Fruit fly (Drosophila melanogaster): Measurements from ENCODE around the gene CG15888.

Gene CG15888

DNA sequence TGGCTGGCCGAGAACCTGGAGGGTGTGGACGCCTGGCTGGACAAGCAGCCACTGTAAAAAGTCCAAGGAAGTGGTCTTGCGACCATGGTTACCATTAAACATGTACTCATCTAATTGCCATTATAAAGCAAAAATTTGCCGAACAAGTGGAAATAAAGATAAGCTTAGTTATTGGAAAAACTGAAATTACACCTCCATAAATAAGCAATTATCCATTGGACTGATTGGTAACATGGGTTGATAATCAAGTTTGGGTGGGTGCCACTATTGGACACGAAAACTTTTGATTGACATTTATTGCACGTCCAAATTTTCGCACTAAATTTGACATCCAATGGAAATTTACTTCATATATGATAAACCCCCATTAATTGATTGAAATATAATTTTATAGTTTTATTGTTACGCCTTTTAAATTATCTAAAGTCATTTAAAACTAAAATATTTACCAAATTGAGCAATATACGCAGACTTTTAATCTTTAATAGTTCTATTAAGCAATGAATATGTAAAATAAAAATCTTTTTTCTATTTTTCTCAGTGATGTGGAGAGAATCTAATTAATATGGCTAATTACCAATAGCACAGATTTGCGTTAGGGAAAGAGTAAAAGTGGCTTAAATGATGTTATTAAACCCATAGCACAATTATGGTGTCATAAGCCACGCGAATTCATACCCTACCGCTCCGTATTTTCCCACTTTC is 11.9 kb upstream of the CG15888 start, which contains the start of gene CG8774:
Gene CG8774 (plus strand): TSS at position 655 of the 705 bp plus-strand sequence.
- TF ChIP-seq Sin3A (optimal IDR thresholded peaks at IDR 0.05): no peak
- no peak for TF ChIP-seq ttk (optimal IDR thresholded peaks at IDR 0.05)
- TF ChIP-seq h (optimal IDR thresholded peaks at IDR 0.05): no peak
- no peak for TF ChIP-seq Myc (optimal IDR thresholded peaks at IDR 0.05)
- no peak for TF ChIP-seq insv (optimal IDR thresholded peaks at IDR 0.05)
- TF ChIP-seq psq (optimal IDR thresholded peaks at IDR 0.05): no peak

DNA sequence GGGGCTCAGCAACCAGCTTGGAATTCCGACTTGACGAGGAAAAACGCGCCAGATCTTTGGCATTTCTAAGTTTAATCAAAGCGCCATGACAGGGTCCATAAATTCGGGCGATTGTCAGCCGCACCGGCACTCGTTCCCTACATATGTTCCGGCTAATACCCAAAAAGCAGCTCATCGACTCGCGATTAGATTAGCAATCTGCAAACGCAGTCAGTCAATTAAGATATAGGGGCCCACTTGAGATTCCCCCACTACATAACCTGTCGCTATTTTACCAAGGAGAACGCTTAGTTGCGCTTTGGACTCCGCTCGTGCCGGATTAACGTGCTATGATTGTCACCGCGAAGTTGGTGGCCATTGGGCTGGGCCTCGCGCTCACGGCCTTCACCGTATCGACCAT is 8.1 kb upstream of the CG15888 start, which contains the start of gene CG8773:
Gene CG8773 (plus strand): TSS at position 288 of the 400 bp plus-strand sequence.
- TF ChIP-seq psq (optimal IDR thresholded peaks at IDR 0.05): no peak
- no peak for TF ChIP-seq Sin3A (optimal IDR thresholded peaks at IDR 0.05)
- TF ChIP-seq h (optimal IDR thresholded peaks at IDR 0.05): no peak
- TF ChIP-seq ttk (optimal IDR thresholded peaks at IDR 0.05): no peak
- no peak for TF ChIP-seq Myc (optimal IDR thresholded peaks at IDR 0.05)
- TF ChIP-seq insv (optimal IDR thresholded peaks at IDR 0.05): no peak

DNA sequence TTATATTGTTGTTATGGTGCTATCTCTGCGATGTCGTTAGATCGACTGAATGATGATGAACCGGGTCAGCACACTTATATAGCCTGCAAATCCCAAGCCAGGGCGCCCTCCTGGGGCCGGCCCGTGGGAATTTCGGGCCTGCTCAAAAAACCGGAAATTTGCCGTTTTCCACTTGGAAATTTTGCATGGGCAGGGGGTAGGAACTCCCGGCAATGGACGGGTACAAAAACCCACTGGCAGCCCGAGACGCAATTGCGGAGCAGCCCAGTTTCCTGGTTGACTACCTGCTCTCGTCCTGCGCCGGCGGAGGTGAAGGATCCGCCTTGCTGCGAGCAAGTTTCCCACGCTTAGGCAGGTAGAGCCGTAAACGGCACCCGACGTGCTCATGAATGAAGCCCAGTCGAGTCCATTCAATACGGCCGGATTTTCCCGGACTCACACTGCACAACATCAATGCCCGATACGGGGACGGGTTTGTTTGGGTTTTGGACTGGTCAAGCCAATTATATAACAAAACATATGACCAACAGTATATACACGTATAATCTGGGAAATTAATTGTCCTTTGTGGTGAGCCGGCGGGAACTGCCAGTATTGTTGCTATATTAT is 6.9 kb upstream of the CG15888 start, which contains the start of gene wntD:
Gene wntD (minus strand): TSS at position 51 of the 609 bp plus-strand sequence.
- TF ChIP-seq ttk (optimal IDR thresholded peaks at IDR 0.05) (no peak), Myc (optimal IDR thresholded peaks at IDR 0.05) (no peak), h (optimal IDR thresholded peaks at IDR 0.05) (no peak), psq (optimal IDR thresholded peaks at IDR 0.05) (no peak)

DNA sequence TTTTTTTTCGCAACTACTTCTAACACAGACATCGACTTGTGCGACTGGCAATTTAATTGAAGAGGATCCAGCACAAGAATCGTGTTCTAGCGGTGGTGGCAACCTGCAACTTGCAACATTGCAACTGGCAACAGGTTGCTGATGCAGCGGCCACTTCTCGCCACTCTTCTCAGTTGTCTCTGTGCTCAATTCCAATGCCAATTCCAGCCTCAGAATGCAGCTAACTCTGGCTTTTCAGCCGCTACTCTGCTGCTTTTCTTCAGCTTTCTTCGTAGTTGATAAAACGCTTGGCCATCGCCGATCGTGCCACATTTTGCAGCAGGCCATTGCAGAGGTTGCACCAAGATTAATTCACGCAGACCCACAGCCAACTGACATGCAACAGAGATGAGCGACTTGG is 4.0 kb upstream of the CG15888 start, which contains the start of gene Osi22:
Gene Osi22 (plus strand): TSS at position 301 of the 400 bp plus-strand sequence.
- no peak for TF ChIP-seq Sin3A (optimal IDR thresholded peaks at IDR 0.05)
- TF ChIP-seq Myc (optimal IDR thresholded peaks at IDR 0.05): no peak
- TF ChIP-seq h (optimal IDR thresholded peaks at IDR 0.05): no peak
- TF ChIP-seq ttk (optimal IDR thresholded peaks at IDR 0.05): no peak
- no peak for TF ChIP-seq psq (optimal IDR thresholded peaks at IDR 0.05)
- TF ChIP-seq insv (optimal IDR thresholded peaks at IDR 0.05): no peak

DNA sequence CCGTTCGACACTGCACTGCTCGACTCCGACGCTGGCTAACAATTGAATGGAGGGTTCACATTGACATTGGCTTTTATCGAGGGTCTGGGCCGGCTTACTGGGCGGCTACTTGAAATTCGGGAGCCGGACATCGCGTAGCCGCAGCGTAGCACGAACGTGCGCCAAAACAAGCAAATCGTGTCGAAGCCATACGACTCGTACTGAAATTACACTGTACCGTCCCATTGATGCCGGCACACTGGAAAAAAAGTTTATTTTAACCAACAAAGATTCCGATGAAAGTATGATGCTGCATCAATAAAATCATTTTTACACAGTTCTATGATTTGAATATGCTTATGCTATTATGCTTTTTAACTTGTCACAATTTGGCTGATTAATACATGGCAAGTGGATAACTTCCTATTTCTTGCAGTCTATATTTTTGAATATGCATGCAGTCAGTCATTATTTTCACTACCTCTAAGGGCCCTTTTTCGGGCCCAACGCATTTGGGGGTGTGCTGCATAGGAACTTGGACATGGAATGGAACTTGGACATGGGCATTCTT is 2.5 kb upstream of the CG15888 start, which contains the start of gene apn:
Gene apn (minus strand): TSS at position 51 of the 550 bp plus-strand sequence.
- TF ChIP-seq insv (optimal IDR thresholded peaks at IDR 0.05): no peak

DNA sequence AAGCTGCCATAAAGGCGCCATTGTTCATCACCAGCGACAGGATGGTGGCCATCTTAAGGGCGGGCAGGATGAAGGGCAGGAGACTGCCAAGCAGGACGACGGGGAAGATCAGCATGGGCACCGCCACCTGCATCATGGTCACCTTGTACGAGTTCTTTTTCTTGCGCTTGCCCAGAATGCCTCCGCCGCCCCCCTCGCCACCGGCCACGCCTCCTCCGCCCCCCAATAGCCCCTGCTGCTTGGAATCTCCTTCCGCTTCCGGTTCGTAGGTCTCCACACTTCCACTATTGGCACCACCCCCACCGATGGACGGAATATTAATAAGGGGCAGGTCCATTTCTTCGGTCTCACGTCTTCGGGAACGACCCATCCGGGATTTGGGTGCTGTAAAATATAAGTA is 1.2 kb downstream of the CG15888 start:
- TF ChIP-seq ttk (optimal IDR thresholded peaks at IDR 0.05) (no peak), h (optimal IDR thresholded peaks at IDR 0.05) (no peak), Myc (optimal IDR thresholded peaks at IDR 0.05) (no peak)

DNA sequence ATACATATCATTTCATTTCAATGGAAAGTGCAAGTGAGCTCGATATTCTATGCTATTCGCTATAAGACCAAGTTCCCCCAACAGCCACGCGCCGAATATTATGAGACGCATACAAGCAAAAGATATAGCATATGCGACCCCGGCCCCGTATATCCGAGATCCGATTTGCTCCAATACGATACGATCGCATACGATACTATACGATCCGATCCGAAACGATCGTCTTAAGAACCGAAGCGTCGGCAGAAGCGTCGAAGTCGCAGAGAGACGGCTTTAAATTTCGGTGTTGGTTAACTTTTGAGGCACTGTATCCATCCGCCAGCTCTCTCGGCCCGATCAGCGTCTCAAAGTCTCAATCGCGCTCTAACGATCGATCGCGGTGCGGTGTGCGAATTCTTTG is 6.9 kb downstream of the CG15888 start, which contains the start of gene CG8630:
Gene CG8630 (plus strand): TSS at position 303 of the 400 bp plus-strand sequence.
- TF ChIP-seq h (optimal IDR thresholded peaks at IDR 0.05): no peak
- TF ChIP-seq Myc (optimal IDR thresholded peaks at IDR 0.05): no peak
- no peak for TF ChIP-seq ttk (optimal IDR thresholded peaks at IDR 0.05)
- no peak for TF ChIP-seq psq (optimal IDR thresholded peaks at IDR 0.05)
- TF ChIP-seq insv (optimal IDR thresholded peaks at IDR 0.05): no peak
- TF ChIP-seq Sin3A (optimal IDR thresholded peaks at IDR 0.05): no peak

DNA sequence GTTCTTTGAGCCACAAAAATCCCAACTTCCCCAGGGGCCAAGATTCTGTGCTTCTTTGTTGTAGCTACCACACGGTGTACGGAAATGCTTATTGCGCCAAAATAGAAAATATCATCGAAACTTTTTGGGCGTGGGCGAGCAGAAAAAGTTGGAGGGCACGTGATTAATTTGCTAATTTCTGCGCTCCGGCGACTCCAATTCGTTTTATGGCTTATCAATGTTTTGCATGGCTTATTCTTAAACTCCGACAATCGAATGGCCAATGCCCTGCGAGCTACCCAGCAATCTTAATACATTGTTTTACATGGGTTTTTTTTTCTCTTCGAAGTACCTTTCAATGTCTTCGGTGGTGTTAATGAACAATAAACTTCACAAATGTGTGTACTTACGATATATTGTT is 10.9 kb downstream of the CG15888 start:
- no peak for TF ChIP-seq ttk (optimal IDR thresholded peaks at IDR 0.05)
- TF ChIP-seq psq (optimal IDR thresholded peaks at IDR 0.05): no peak
- no peak for TF ChIP-seq h (optimal IDR thresholded peaks at IDR 0.05)
- TF ChIP-seq Myc (optimal IDR thresholded peaks at IDR 0.05): no peak
- TF ChIP-seq Sin3A (optimal IDR thresholded peaks at IDR 0.05): no peak
- TF ChIP-seq insv (optimal IDR thresholded peaks at IDR 0.05): no peak

DNA sequence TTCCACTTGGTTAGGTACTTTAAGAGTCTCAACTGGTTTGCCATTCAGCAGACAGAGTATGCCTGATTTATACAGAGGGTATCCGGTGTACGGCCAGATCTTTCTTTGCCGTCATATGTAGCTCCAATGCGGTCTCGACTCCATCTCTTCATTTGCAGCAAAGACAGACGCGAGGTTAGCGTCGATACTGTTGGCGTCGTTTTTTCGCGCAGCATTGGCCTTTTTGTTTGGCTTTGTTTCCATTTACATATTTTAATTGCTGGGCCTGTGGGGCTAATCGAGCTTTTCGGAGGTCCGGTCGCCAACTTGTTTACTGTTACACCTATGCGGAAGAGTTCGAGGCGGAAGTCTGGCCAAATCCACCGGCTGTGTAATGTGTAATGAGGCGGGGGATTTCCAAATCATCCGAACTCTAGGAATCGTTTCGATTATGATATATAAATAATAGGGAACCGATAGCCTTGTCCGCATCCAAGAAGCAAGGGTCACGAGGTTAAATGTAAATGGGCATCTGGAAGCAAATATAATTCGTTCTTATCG is 12.0 kb downstream of the CG15888 start:
- TF ChIP-seq ttk (optimal IDR thresholded peaks at IDR 0.05) (no peak), psq (optimal IDR thresholded peaks at IDR 0.05) (no peak), insv (optimal IDR thresholded peaks at IDR 0.05) (no peak), Sin3A (optimal IDR thresholded peaks at IDR 0.05) (no peak), Myc (optimal IDR thresholded peaks at IDR 0.05) (no peak), h (optimal IDR thresholded peaks at IDR 0.05) (no peak)

DNA sequence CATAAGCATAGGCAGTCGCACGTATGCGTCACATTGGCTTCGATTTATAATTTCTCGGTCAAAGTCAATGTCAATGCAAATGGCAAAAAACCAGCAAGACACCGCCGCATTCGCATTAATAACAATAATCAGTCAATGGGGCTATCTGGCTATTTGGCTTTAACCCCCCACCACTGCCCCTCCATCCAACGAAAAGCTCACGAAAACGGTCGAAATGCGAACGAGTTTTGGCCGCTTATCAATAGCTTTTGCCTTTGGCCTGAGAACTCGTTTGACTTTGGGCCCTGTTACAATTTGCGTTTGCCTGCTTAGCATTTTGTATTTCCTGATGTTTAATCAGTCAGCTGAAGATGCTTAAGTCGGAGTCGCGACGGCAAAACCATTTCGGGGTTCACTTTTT is 12.9 kb downstream of the CG15888 start:
- TF ChIP-seq psq (optimal IDR thresholded peaks at IDR 0.05): no peak
- no peak for TF ChIP-seq h (optimal IDR thresholded peaks at IDR 0.05)
- TF ChIP-seq Sin3A (optimal IDR thresholded peaks at IDR 0.05): no peak
- no peak for TF ChIP-seq Myc (optimal IDR thresholded peaks at IDR 0.05)
- TF ChIP-seq insv (optimal IDR thresholded peaks at IDR 0.05): no peak
- no peak for TF ChIP-seq ttk (optimal IDR thresholded peaks at IDR 0.05)

DNA sequence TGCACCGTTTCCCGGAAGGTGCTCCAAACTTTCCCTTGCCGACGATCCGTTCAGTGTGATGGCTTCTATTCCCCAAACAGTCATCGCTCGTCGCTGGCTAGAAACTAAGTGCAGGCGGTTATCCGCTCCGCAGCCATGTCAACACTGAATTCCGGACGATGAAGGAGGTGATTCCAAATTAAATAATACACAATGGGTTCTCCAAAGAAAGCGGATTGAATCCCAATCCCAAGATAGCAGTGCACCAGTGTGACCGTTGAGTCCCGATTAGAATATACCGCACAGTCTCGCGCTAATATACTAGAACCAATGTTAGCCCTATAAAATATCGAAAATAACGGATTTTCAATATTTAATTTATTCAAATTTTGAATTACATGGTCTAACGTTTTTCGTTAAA is 14.6 kb downstream of the CG15888 start, which contains the start of gene TBC1D5:
Gene TBC1D5 (minus strand): TSS at position 254 of the 400 bp plus-strand sequence.
- TF ChIP-seq psq (optimal IDR thresholded peaks at IDR 0.05): no peak
- TF ChIP-seq Myc (optimal IDR thresholded peaks at IDR 0.05): no peak
- TF ChIP-seq insv (optimal IDR thresholded peaks at IDR 0.05): no peak
- TF ChIP-seq ttk (optimal IDR thresholded peaks at IDR 0.05): no peak

DNA sequence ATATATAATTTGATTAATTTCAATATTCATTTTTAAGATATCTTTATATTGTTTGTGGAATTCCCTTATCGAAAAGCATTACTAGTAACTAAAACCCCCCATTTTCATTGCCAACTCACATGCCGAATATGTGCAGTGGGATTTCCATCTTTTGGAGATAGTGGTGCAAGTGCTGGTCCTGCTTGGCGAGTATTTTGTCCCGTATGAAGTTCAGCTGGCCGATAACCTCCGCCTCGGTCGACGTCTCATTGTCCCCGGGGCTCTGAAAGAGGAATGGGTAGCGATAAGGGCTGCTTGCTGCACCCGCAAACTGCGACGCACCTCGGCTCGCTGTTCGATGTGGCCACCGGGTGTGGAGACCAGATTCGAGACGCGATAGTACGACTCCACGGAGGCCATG is 15.7 kb downstream of the CG15888 start:
- TF ChIP-seq insv (optimal IDR thresholded peaks at IDR 0.05): no peak
- TF ChIP-seq ttk (optimal IDR thresholded peaks at IDR 0.05): no peak
- no peak for TF ChIP-seq Sin3A (optimal IDR thresholded peaks at IDR 0.05)
- TF ChIP-seq Myc (optimal IDR thresholded peaks at IDR 0.05): no peak
- TF ChIP-seq psq (optimal IDR thresholded peaks at IDR 0.05): no peak
- TF ChIP-seq h (optimal IDR thresholded peaks at IDR 0.05): no peak
